Worm (Caenorhabditis elegans) whole organism, L3 larva: ENCODE data around the gene F13E9.11.

Experiments
- nhr-67 ChIP-seq: fragments of 150-350 bp; optimal IDR thresholded peaks from 2 replicates; lab custom pipeline; 2014; ENCODE audit warnings: missing biosample characterization, missing genetic modification characterization
- ztf-11 ChIP-seq: fragments of 150-350 bp; optimal IDR thresholded peaks from 2 replicates; lab custom pipeline; 2014; ENCODE audit warnings: missing biosample characterization, missing genetic modification characterization

- no peak for TF ChIP-seq ztf-11 (tag; lab: Kevin White, UChicago)
- TF ChIP-seq nhr-67 (tag; lab: Kevin White, UChicago): no peak
Observed at ce11 chrIV:10855946-10856345, 13.0 kb downstream of the F13E9.11 start.
